Fruit fly (Drosophila melanogaster): ENCODE data around the gene Setd3.
A peak's percentile ranks its signal among the peaks of the same experiment; 100 is the strongest.

The Setd3 gene

DNA sequence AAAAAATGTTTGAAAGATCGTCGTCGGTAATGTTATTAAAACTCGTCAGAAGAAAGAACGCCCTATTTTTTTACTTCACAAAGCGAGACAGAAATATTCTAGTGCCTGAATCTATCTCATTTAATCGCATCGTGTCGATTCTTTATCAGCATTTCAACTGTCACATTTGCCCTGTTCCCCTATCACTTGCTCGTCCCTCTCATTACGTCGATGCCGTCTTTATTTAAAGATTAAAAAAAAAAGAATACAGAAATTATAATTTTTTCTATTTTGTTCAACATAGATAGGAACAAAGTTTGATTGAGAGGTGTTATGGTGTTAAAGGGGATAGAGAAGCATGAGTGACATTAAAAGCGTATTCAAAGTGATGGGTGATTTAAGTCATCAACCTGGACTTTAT is 19.5 kb upstream of the Setd3 start:
- no peak for TF ChIP-seq Bgb (GFP tag; IDR thresholded peaks at IDR 0.05; ENCODE audit: partially characterized antibody)
- no peak for TF ChIP-seq Hsf (GFP tag; optimal IDR thresholded peaks at IDR 0.05)
- no peak for TF ChIP-seq CG2199 (GFP tag; IDR thresholded peaks at IDR 0.05)
- no peak for TF ChIP-seq Drgx (GFP tag; IDR thresholded peaks at IDR 0.05)
- TF ChIP-seq Gug (GFP tag; IDR thresholded peaks at IDR 0.05), result no peak
- TF ChIP-seq dmrt99B (tag; optimal IDR thresholded peaks at IDR 0.05), result no peak
- no peak for TF ChIP-seq Med (GFP tag)
- no peak for TF ChIP-seq lbe (GFP tag; optimal IDR thresholded peaks at IDR 0.05)
- no peak for TF ChIP-seq Mad (GFP tag; optimal IDR thresholded peaks at IDR 0.05)
- TF ChIP-seq CG18011 (GFP tag; optimal IDR thresholded peaks at IDR 0.05), result no peak
- TF ChIP-seq chn (GFP tag; optimal IDR thresholded peaks at IDR 0.05), result no peak
- TF ChIP-seq org-1 (GFP tag; optimal IDR thresholded peaks at IDR 0.05), result no peak
- peak; percentile 12 for TF ChIP-seq sug (tag; optimal IDR thresholded peaks at IDR 0.05)
- TF ChIP-seq CG10979 (tag; optimal IDR thresholded peaks at IDR 0.05), result no peak
- no peak for TF ChIP-seq CG8924 (tag; optimal IDR thresholded peaks at IDR 0.05)
- no peak for TF ChIP-seq CG43689 (GFP tag; IDR thresholded peaks at IDR 0.05)
- TF ChIP-seq D19A (tag; optimal IDR thresholded peaks at IDR 0.05), result peak; percentile 13
- TF ChIP-seq bbx (GFP tag; IDR thresholded peaks at IDR 0.05; ENCODE audit: partially characterized antibody), result no peak
- peak; percentile 11 for TF ChIP-seq CG34376 (GFP tag; optimal IDR thresholded peaks at IDR 0.05)
- no peak for TF ChIP-seq E2f2 (GFP tag; IDR thresholded peaks at IDR 0.05)
- TF ChIP-seq CG16863 (GFP tag; optimal IDR thresholded peaks at IDR 0.05), result no peak
- no peak for TF ChIP-seq zfh2 (GFP tag; optimal IDR thresholded peaks at IDR 0.05)
- peak in 1 of 2 experiments; percentile 26 for TF ChIP-seq eve (GFP tag; optimal IDR thresholded peaks at IDR 0.05)
- TF ChIP-seq ham (GFP tag; IDR thresholded peaks at IDR 0.05), result no peak
- no peak for TF ChIP-seq CG7786 (GFP tag; optimal IDR thresholded peaks at IDR 0.05)
- TF ChIP-seq CG8359 (GFP tag; optimal IDR thresholded peaks at IDR 0.05; ENCODE audit: borderline replicate concordance), result no peak
- no peak for TF ChIP-seq CG30403 (GFP tag; optimal IDR thresholded peaks at IDR 0.05)
- TF ChIP-seq CG4617 (GFP tag; optimal IDR thresholded peaks at IDR 0.05; ENCODE audit: borderline replicate concordance), result no peak
- no peak for TF ChIP-seq CG8478 (optimal IDR thresholded peaks at IDR 0.05)
- TF ChIP-seq CG18599 (GFP tag; optimal IDR thresholded peaks at IDR 0.05), result no peak
- no peak for TF ChIP-seq Ssrp (tag; optimal IDR thresholded peaks at IDR 0.05)
- TF ChIP-seq CG3407 (GFP tag; optimal IDR thresholded peaks at IDR 0.05), result no peak

DNA sequence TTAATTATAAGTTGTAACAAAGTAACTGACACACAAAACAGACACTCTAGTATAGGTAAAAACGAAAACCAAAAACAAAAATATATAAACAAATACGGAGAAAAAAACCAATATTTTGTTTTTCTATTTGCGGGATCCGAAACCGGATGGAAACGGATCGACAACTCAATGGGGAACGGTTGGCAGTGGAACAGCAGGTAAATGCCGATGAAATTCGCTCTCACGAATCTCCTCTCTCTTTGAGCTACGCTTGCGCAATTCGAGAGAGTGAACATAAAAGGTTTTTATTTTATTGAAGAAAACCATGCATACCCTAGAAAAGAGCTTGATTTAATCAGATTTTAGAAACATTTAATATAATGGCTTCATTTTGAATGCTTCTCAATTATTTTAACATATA is 18.5 kb upstream of the Setd3 start:
- TF ChIP-seq sens (GFP tag) (peak; percentile 77), Side (GFP tag; optimal IDR thresholded peaks at IDR 0.05) (no peak), D19B (GFP tag; optimal IDR thresholded peaks at IDR 0.05) (peak; percentile 81), Trl (optimal IDR thresholded peaks at IDR 0.05) (peak; percentile 58 to 72), Trl (GFP tag; optimal IDR thresholded peaks at IDR 0.05) (no peak), ranshi (GFP tag; IDR thresholded peaks at IDR 0.05) (no peak), chinmo (GFP tag; IDR thresholded peaks at IDR 0.05; ENCODE audit: partially characterized antibody) (0 out of 4 replicates have a peak, but pooled peaks have one; percentile 47), row (GFP tag; IDR thresholded peaks at IDR 0.05) (peak; percentile 18; the same call in 1 of the 3 replicates), pfk (GFP tag; optimal IDR thresholded peaks at IDR 0.05) (peak; percentile 98), Pdp1 (GFP tag; optimal IDR thresholded peaks at IDR 0.05) (peak in 1 of 2 experiments; percentile 51)
